Worm (Caenorhabditis elegans) whole organism, late embryonic: ENCODE data around the gene F53F8.4.

Experiments
- C08G9.2 ChIP-seq: sonication (generic microtip); optimal IDR thresholded peaks from 2 replicates; lab custom pipeline; 2016; ENCODE audit warnings: mild to moderate bottlenecking, missing genetic modification characterization, moderate library complexity, missing compliant biosample characterization
- F13H6.1 ChIP-seq: sonication (generic microtip); optimal IDR thresholded peaks from 2 replicates; lab custom pipeline; 2016; ENCODE audit warnings: missing genetic modification characterization, missing compliant biosample characterization
- K02D7.2 ChIP-seq: sonication (generic microtip); optimal IDR thresholded peaks from 2 replicates; lab custom pipeline; 2017; ENCODE audit warnings: mild to moderate bottlenecking, missing genetic modification characterization, missing compliant biosample characterization
- K09A11.1 ChIP-seq: sonication (generic microtip); optimal IDR thresholded peaks from 2 replicates; lab custom pipeline; 2017; ENCODE audit warnings: antibody characterized with exemption, mild to moderate bottlenecking, missing genetic modification characterization, missing compliant biosample characterization; ENCODE audit not compliant: insufficient read depth
- T23F11.4 ChIP-seq: fragments of 200-800 bp; sonication (Bioruptor generic); optimal IDR thresholded peaks from 2 replicates; lab custom pipeline; 2018; ENCODE audit warnings: mild to moderate bottlenecking, missing genetic modification characterization, missing compliant biosample characterization
- ama-1 ChIP-seq: fragments of 150-350 bp; optimal IDR thresholded peaks from 2 replicates; lab custom pipeline; 2014
- ceh-14 ChIP-seq: sonication (generic microtip); optimal IDR thresholded peaks from 2 replicates; lab custom pipeline; 2016; ENCODE audit warnings: missing genotype, missing genetic modification characterization, missing compliant biosample characterization
- ceh-19 ChIP-seq: fragments of 200-800 bp; sonication (Bioruptor generic); optimal IDR thresholded peaks from 2 replicates; lab custom pipeline; 2018; ENCODE audit warnings: mild to moderate bottlenecking, missing genetic modification characterization, missing compliant biosample characterization
- ceh-24 ChIP-seq: sonication (generic microtip); optimal IDR thresholded peaks from 2 replicates; lab custom pipeline; 2016; ENCODE audit warnings: mild to moderate bottlenecking, missing genetic modification characterization, missing compliant biosample characterization
- ceh-30 ChIP-seq: fragments of 150-350 bp; optimal IDR thresholded peaks from 2 replicates; lab custom pipeline; 2014; ENCODE audit warnings: missing biosample characterization, missing genetic modification characterization
- ceh-31 ChIP-seq: sonication (generic microtip); optimal IDR thresholded peaks from 2 replicates; lab custom pipeline; 2016; ENCODE audit warnings: missing genetic modification characterization, missing compliant biosample characterization
- ceh-34 ChIP-seq: sonication (generic microtip); optimal IDR thresholded peaks from 2 replicates; lab custom pipeline; 2016; ENCODE audit warnings: mild to moderate bottlenecking, missing genetic modification characterization, missing compliant biosample characterization
- ceh-45 ChIP-seq: fragments of 200-800 bp; sonication (Bioruptor generic); IDR thresholded peaks from 2 replicates; pipeline ENCODE4 v1.3.6; 2022; ENCODE audit warnings: missing genetic modification reagents, missing genetic modification characterization, missing compliant biosample characterization
- ceh-6 ChIP-seq: fragments of 200-800 bp; sonication (Bioruptor generic); optimal IDR thresholded peaks from 2 replicates; lab custom pipeline; 2018; ENCODE audit warnings: mild to moderate bottlenecking, missing genetic modification characterization, missing compliant biosample characterization
- ceh-9 ChIP-seq: sonication (generic microtip); optimal IDR thresholded peaks from 2 replicates; lab custom pipeline; 2016; ENCODE audit warnings: mild to moderate bottlenecking, missing genetic modification characterization, inconsistent platforms, missing compliant biosample characterization
- dmd-4 ChIP-seq: sonication (generic microtip); optimal IDR thresholded peaks from 2 replicates; lab custom pipeline; 2016; ENCODE audit warnings: borderline replicate concordance, missing genetic modification characterization, missing compliant biosample characterization
- dve-1 ChIP-seq: sonication (generic microtip); optimal IDR thresholded peaks from 2 replicates; lab custom pipeline; 2017; ENCODE audit warnings: antibody characterized with exemption, mild to moderate bottlenecking, missing genetic modification characterization, missing compliant biosample characterization
- elt-2 ChIP-seq: sonication (generic microtip); optimal IDR thresholded peaks from 2 replicates; lab custom pipeline; 2016; ENCODE audit warnings: missing genetic modification reagents, missing genetic modification characterization, missing compliant biosample characterization
- elt-4 ChIP-seq: sonication (generic microtip); optimal IDR thresholded peaks from 2 replicates; lab custom pipeline; 2016; ENCODE audit warnings: missing genetic modification characterization, missing compliant biosample characterization
- fax-1 ChIP-seq: sonication (generic microtip); optimal IDR thresholded peaks from 2 replicates; lab custom pipeline; 2016; ENCODE audit warnings: missing genotype, missing genetic modification characterization, missing compliant biosample characterization
- fkh-10 ChIP-seq: fragments of 150-350 bp; optimal IDR thresholded peaks from 2 replicates; lab custom pipeline; 2014; ENCODE audit warnings: missing biosample characterization, missing genetic modification reagents, missing genetic modification characterization
- fkh-6 ChIP-seq: sonication (generic microtip); optimal IDR thresholded peaks from 2 replicates; lab custom pipeline; 2016; ENCODE audit warnings: missing genetic modification characterization, missing compliant biosample characterization
- hlh-13 ChIP-seq: fragments of 200-800 bp; sonication (Bioruptor generic); optimal IDR thresholded peaks from 2 replicates; lab custom pipeline; 2018; ENCODE audit warnings: mild to moderate bottlenecking, missing genetic modification characterization, missing compliant biosample characterization
- hlh-30 ChIP-seq: sonication (generic microtip); optimal IDR thresholded peaks from 2 replicates; lab custom pipeline; 2017; ENCODE audit warnings: antibody characterized with exemption, missing genetic modification characterization, missing compliant biosample characterization; ENCODE audit not compliant: insufficient read depth
- hlh-6 ChIP-seq: sonication (generic microtip); optimal IDR thresholded peaks from 2 replicates; lab custom pipeline; 2016; ENCODE audit warnings: missing genotype, missing genetic modification characterization, missing compliant biosample characterization
- hlh-8 ChIP-seq: sonication (generic microtip); optimal IDR thresholded peaks from 2 replicates; lab custom pipeline; 2016; ENCODE audit warnings: missing genotype, missing genetic modification characterization, missing compliant biosample characterization
- lin-11 ChIP-seq: fragments of 200-800 bp; sonication (Bioruptor generic); optimal IDR thresholded peaks from 2 replicates; lab custom pipeline; 2018; ENCODE audit warnings: mild to moderate bottlenecking, missing genetic modification characterization, missing compliant biosample characterization
- nfya-1 ChIP-seq: sonication (generic microtip); optimal IDR thresholded peaks from 2 replicates; lab custom pipeline; 2017; ENCODE audit warnings: missing genetic modification characterization, mild to moderate bottlenecking, missing compliant biosample characterization, antibody characterized with exemption, moderate library complexity
- nhr-232 ChIP-seq: sonication (generic microtip); optimal IDR thresholded peaks from 2 replicates; lab custom pipeline; 2016; ENCODE audit warnings: missing genetic modification characterization, missing compliant biosample characterization
- npax-4 ChIP-seq: sonication (generic microtip); optimal IDR thresholded peaks from 2 replicates; lab custom pipeline; 2016; ENCODE audit warnings: missing genetic modification characterization, missing compliant biosample characterization
- odd-2 ChIP-seq: sonication (generic microtip); optimal IDR thresholded peaks from 2 replicates; lab custom pipeline; 2017; ENCODE audit warnings: antibody characterized with exemption, mild to moderate bottlenecking, missing genetic modification characterization, missing compliant biosample characterization
- pag-3 ChIP-seq: sonication (generic microtip); optimal IDR thresholded peaks from 2 replicates; lab custom pipeline; 2016; ENCODE audit warnings: missing compliant biosample characterization, missing genetic modification characterization, borderline replicate concordance
- pqm-1 ChIP-seq: sonication (generic microtip); optimal IDR thresholded peaks from 2 replicates; lab custom pipeline; 2016; ENCODE audit warnings: missing genetic modification characterization, missing compliant biosample characterization
- pros-1 ChIP-seq: fragments of 150-350 bp; optimal IDR thresholded peaks from 2 replicates; lab custom pipeline; 2014; ENCODE audit warnings: missing biosample characterization, missing genetic modification reagents, missing genetic modification characterization
- ref-2 ChIP-seq: sonication (generic microtip); optimal IDR thresholded peaks from 2 replicates; lab custom pipeline; 2016; ENCODE audit warnings: missing genetic modification characterization, missing compliant biosample characterization
- rnt-1 ChIP-seq: sonication (generic microtip); optimal IDR thresholded peaks from 2 replicates; lab custom pipeline; 2016; ENCODE audit warnings: missing genetic modification characterization, missing compliant biosample characterization
- sdc-2 ChIP-seq: sonication (generic microtip); optimal IDR thresholded peaks from 2 replicates; lab custom pipeline; 2016; ENCODE audit warnings: missing genotype, missing genetic modification characterization, missing compliant biosample characterization
- sox-2 ChIP-seq: fragments of 200-800 bp; sonication (Bioruptor generic); IDR thresholded peaks from 2 replicates; pipeline ENCODE4 v1.3.6; 2022; ENCODE audit warnings: missing genetic modification reagents, missing genetic modification characterization, missing compliant biosample characterization
- syd-9 ChIP-seq: sonication (generic microtip); optimal IDR thresholded peaks from 2 replicates; lab custom pipeline; 2016; ENCODE audit warnings: mild to moderate bottlenecking, missing genetic modification characterization, moderate library complexity, missing compliant biosample characterization
- tbx-2 ChIP-seq: sonication (generic microtip); optimal IDR thresholded peaks from 2 replicates; lab custom pipeline; 2016; ENCODE audit warnings: missing genetic modification characterization, missing compliant biosample characterization
- unc-3 ChIP-seq, 2 experiments: fragments of 200-800 bp in 1 of 2; sonication (Bioruptor generic) in 1 of 2; sonication (generic microtip) in 1 of 2; conservative IDR thresholded peaks in 1 of 2; optimal IDR thresholded peaks in 1 of 2; 2 replicates each; pipeline versions ENCODE4 v1.3.6 to Lab custom; 2016 to 2022; ENCODE audit warnings: missing compliant biosample characterization in 2 of 2, missing genetic modification characterization in 2 of 2, missing genetic modification reagents in 1 of 2
- unc-55 ChIP-seq: sonication (generic microtip); optimal IDR thresholded peaks from 2 replicates; lab custom pipeline; 2017; ENCODE audit warnings: missing biosample characterization, missing genetic modification reagents, missing genetic modification characterization
- unc-86 ChIP-seq: sonication (generic microtip); optimal IDR thresholded peaks from 2 replicates; lab custom pipeline; 2016; ENCODE audit warnings: missing genetic modification characterization, missing compliant biosample characterization
- ztf-16 ChIP-seq: sonication (generic microtip); optimal IDR thresholded peaks from 2 replicates; lab custom pipeline; 2017; ENCODE audit warnings: missing genetic modification characterization, missing compliant biosample characterization

Gene F53F8.4

DNA sequence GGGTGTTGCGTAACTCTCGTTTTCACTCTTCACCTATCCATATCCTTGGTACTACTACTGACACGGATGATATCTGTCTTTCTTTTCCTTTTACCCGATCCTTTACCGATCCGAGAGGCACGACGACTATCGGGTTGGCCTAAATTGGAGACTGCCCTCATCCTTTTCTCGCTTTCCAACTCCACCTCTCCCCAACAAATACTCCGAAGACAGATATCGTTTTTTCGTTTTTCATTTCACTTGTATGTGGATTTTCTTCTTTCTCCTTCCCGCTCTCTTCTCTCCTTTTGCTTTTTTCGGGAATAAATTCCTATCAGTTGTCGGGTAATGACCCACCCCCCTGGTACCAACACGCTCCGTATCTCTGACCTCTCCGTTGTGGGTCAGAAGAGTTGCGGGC lies 26.6 kb downstream of the F53F8.4 start:
- no peak for TF ChIP-seq unc-3 (GFP tag; conservative IDR thresholded peaks at IDR 0.05; lab: Robert Waterston, UW)
- TF ChIP-seq unc-3 (tag; optimal IDR thresholded peaks at IDR 0.05; lab: Kevin White, UChicago), result no peak
- TF ChIP-seq tbx-2, result no peak
- TF ChIP-seq elt-2 (tag; lab: Kevin White, UChicago), result no peak
- TF ChIP-seq syd-9 (tag; lab: Kevin White, UChicago), result no peak
- TF ChIP-seq sox-2 (GFP tag; lab: Robert Waterston, UW), result no peak
- no peak for TF ChIP-seq ceh-34 (tag; lab: Kevin White, UChicago)
- TF ChIP-seq nfya-1 (tag; lab: Kevin White, UChicago), result no peak
- no peak for TF ChIP-seq elt-4 (tag; lab: Kevin White, UChicago)
- no peak for TF ChIP-seq pag-3
- no peak for TF ChIP-seq pros-1 (tag; lab: Kevin White, UChicago)
- TF ChIP-seq hlh-8, result no peak
- TF ChIP-seq C08G9.2 (tag; lab: Kevin White, UChicago), result no peak
- no peak for TF ChIP-seq fax-1 (tag; lab: Kevin White, UChicago)
- TF ChIP-seq pqm-1, result no peak
- TF ChIP-seq T23F11.4 (GFP tag; lab: Kevin White, UChicago), result no peak
- TF ChIP-seq, all 69 proteins: peak for 0

DNA sequence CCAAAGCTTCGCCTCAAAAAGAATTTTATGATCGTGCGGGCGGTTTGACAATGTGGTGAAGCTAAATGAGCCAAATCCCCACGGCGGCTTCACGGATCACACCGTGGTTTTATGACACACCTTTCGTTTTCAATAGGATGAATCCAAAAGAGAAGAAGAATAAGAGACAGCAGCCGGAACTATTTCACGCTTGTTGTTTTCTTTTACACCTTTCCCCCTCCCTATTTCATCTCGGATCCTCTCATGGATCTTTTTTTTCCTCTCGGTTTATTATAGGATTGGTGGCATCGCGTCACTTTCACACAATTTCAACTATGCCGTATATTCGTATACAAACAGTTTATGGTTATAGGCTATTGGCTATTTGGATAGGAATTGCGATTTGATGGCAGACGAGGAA lies 27.7 kb downstream of the F53F8.4 start:
- TF ChIP-seq ceh-31 (tag; lab: Kevin White, UChicago) (no peak), sox-2 (GFP tag; lab: Robert Waterston, UW) (no peak), ceh-30 (tag; lab: Kevin White, UChicago) (no peak), F13H6.1 (no peak), T23F11.4 (GFP tag; lab: Kevin White, UChicago) (no peak), npax-4 (no peak), hlh-13 (no peak), ama-1 (no peak), ceh-19 (no peak)

DNA sequence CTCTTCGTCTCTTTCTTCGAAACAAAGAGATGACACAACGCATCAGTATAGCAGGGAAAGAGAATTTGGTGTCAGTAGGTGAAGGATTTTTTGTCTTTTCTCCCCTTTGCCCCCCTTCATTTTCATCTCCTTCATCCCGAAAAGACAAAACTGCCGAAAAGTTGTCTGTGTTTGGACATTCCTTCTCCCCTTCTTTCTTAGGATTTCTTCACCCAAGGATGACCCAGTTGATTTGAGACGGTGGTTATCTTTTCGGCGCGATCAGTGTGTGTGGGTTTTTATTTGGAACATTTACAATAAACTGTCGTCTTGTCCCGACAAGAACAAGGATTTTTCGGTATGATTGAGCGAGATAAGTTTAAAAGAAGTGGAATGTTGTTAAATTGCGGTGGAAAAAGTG lies 29.0 kb downstream of the F53F8.4 start:
- no peak for TF ChIP-seq ceh-45 (GFP tag; lab: Robert Waterston, UW)
- no peak for TF ChIP-seq rnt-1 (tag; lab: Kevin White, UChicago)
- no peak for TF ChIP-seq pag-3
- no peak for TF ChIP-seq syd-9 (tag; lab: Kevin White, UChicago)
- no peak for TF ChIP-seq C08G9.2 (tag; lab: Kevin White, UChicago)
- no peak for TF ChIP-seq T23F11.4 (GFP tag; lab: Kevin White, UChicago)
- TF ChIP-seq hlh-6 (tag; lab: Kevin White, UChicago), result no peak
- TF ChIP-seq odd-2 (tag; lab: Kevin White, UChicago), result no peak
- TF ChIP-seq lin-11 (tag; lab: Kevin White, UChicago), result no peak
- no peak for TF ChIP-seq fkh-6
- no peak for TF ChIP-seq sdc-2 (tag; lab: Kevin White, UChicago)
- no peak for TF ChIP-seq unc-3 (GFP tag; conservative IDR thresholded peaks at IDR 0.05; lab: Robert Waterston, UW)
- TF ChIP-seq unc-3 (tag; optimal IDR thresholded peaks at IDR 0.05; lab: Kevin White, UChicago), result no peak
- no peak for TF ChIP-seq dve-1
- TF ChIP-seq dmd-4 (tag; lab: Kevin White, UChicago), result no peak
- TF ChIP-seq tbx-2, result no peak
- no peak for TF ChIP-seq hlh-30 (tag; lab: Kevin White, UChicago)
- TF ChIP-seq ztf-16 (tag; lab: Kevin White, UChicago), result no peak
- no peak for TF ChIP-seq ceh-19
- TF ChIP-seq ceh-30 (tag; lab: Kevin White, UChicago), result no peak
- no peak for TF ChIP-seq K02D7.2 (tag; lab: Kevin White, UChicago)

DNA sequence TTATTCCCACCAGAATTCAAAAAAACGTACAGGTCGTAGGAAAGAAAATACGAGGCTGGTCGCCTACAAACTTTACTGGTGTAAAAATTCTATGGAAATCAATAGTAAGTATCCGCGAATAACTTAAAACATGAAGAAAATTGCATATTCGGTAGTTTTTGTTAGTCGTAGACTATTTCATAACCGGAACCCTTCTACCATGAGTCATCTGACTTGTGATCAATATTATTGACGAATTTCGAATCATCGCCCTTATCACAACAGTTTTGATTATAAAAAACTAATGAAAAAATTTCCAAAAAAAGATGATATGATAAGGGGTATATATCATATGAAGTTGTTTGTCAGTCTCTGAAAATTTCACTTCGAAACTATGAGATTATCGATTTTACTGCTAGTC lies 31.5 kb downstream of the F53F8.4 start, which contains the start of gene W01F3.2:
Gene W01F3.2, plus strand, starts transcription at position 301 of the 400 bp plus-strand sequence.
- no peak for TF ChIP-seq fkh-10 (GFP tag; lab: Kevin White, UChicago)
- TF ChIP-seq lin-11 (tag; lab: Kevin White, UChicago), result no peak
- no peak for TF ChIP-seq pag-3
- no peak for TF ChIP-seq ceh-6 (GFP tag; lab: Kevin White, UChicago)
- no peak for TF ChIP-seq K09A11.1 (tag; lab: Kevin White, UChicago)
- no peak for TF ChIP-seq tbx-2
- TF ChIP-seq hlh-8, result no peak
- TF ChIP-seq ceh-45 (GFP tag; lab: Robert Waterston, UW), result no peak
- no peak for TF ChIP-seq ceh-14 (tag; lab: Kevin White, UChicago)
- no peak for TF ChIP-seq fkh-6
- TF ChIP-seq unc-86 (tag; lab: Kevin White, UChicago), result no peak
- no peak for TF ChIP-seq unc-55
- TF ChIP-seq ceh-9 (tag; lab: Kevin White, UChicago), result no peak
- TF ChIP-seq dve-1, result no peak
- TF ChIP-seq nhr-232 (tag; lab: Kevin White, UChicago), result no peak
- no peak for TF ChIP-seq ceh-24
- TF ChIP-seq hlh-6 (tag; lab: Kevin White, UChicago), result no peak
- no peak for TF ChIP-seq K02D7.2 (tag; lab: Kevin White, UChicago)
- no peak for TF ChIP-seq ref-2 (tag; lab: Kevin White, UChicago)
- no peak for TF ChIP-seq pros-1 (tag; lab: Kevin White, UChicago)
